Worm (Caenorhabditis elegans) whole organism, L1 larva: ENCODE results near the gene F46C5.4.

ENCODE experiments used
- C16A3.4 ChIP-seq: fragments of 150-350 bp; optimal IDR thresholded peaks from 2 replicates; lab custom pipeline; 2014; ENCODE audit warnings: missing biosample characterization, missing genetic modification characterization
- C34B4.2 ChIP-seq: sonication (generic microtip); optimal IDR thresholded peaks from 2 replicates; lab custom pipeline; 2017; ENCODE audit warnings: mild to moderate bottlenecking, missing genetic modification characterization, missing compliant biosample characterization
- alr-1 ChIP-seq: fragments of 200-800 bp; sonication (Bioruptor generic); optimal IDR thresholded peaks from 2 replicates; lab custom pipeline; 2018; ENCODE audit warnings: borderline replicate concordance, mild to moderate bottlenecking, missing genetic modification characterization, missing compliant biosample characterization
- blmp-1 ChIP-seq: fragments of 150-350 bp; optimal IDR thresholded peaks from 2 replicates; lab custom pipeline; 2014; ENCODE audit warnings: missing biosample characterization, missing genetic modification characterization
- efl-1 ChIP-seq, 4 experiments: fragments of 150-350 bp; optimal IDR thresholded peaks in 3 of 4; peaks in 1 of 4; 1 replicate in 1 of 4; 2 replicates in 3 of 4; lab custom pipeline; 2014; ENCODE audit warnings: missing biosample characterization in 2 of 4, missing genetic modification characterization in 2 of 4, missing genetic modification reagents in 2 of 4
- elt-3 ChIP-seq, 6 experiments: fragments of 150-350 bp in 1 of 6; sonication (generic microtip); optimal IDR thresholded peaks; 2 replicates each; lab custom pipeline; 2017 to 2018; ENCODE audit warnings: missing biosample characterization in 6 of 6, missing genetic modification characterization in 6 of 6, inconsistent platforms in 1 of 6
- fkh-8 ChIP-seq: sonication (generic microtip); optimal IDR thresholded peaks from 2 replicates; lab custom pipeline; 2016; ENCODE audit warnings: mild to moderate bottlenecking, missing genetic modification characterization, missing compliant biosample characterization
- fos-1 ChIP-seq: fragments of 150-350 bp; optimal IDR thresholded peaks from 2 replicates; lab custom pipeline; 2014; ENCODE audit warnings: missing biosample characterization, missing genetic modification characterization
- grh-1 ChIP-seq: fragments of 200-800 bp; sonication (Bioruptor generic); IDR thresholded peaks from 2 replicates; pipeline ENCODE4 v1.3.6; 2022; ENCODE audit warnings: missing genetic modification reagents, missing genetic modification characterization, missing compliant biosample characterization
- hlh-17 ChIP-seq: fragments of 200-800 bp; sonication (Bioruptor generic); optimal IDR thresholded peaks from 2 replicates; lab custom pipeline; 2018; ENCODE audit warnings: missing genetic modification characterization, mild to moderate bottlenecking, missing compliant biosample characterization, moderate library complexity, borderline replicate concordance
- jun-1 ChIP-seq: fragments of 150-350 bp; optimal IDR thresholded peaks from 2 replicates; lab custom pipeline; 2014; ENCODE audit warnings: missing biosample characterization, missing genetic modification reagents, missing genetic modification characterization
- lin-14 ChIP-seq: fragments of 200-800 bp; sonication (Bioruptor generic); optimal IDR thresholded peaks from 2 replicates; lab custom pipeline; 2018; ENCODE audit warnings: mild to moderate bottlenecking, missing genetic modification characterization, moderate library complexity, missing compliant biosample characterization
- lin-15B ChIP-seq: fragments of 150-350 bp; sonication (generic microtip); optimal IDR thresholded peaks from 3 replicates; lab custom pipeline; 2014; ENCODE audit warnings: missing biosample characterization, missing genetic modification characterization
- lsy-2 ChIP-seq, 2 experiments: fragments of 150-350 bp; optimal IDR thresholded peaks; 2 replicates each; lab custom pipeline; 2014; ENCODE audit warnings: missing biosample characterization in 2 of 2, missing genetic modification characterization in 2 of 2
- mep-1 ChIP-seq: fragments of 150-350 bp; optimal IDR thresholded peaks from 2 replicates; lab custom pipeline; 2014; ENCODE audit warnings: missing biosample characterization, missing genetic modification characterization
- nhr-11 ChIP-seq: fragments of 150-350 bp; optimal IDR thresholded peaks from 2 replicates; lab custom pipeline; 2014; ENCODE audit warnings: missing biosample characterization, missing genetic modification characterization
- nhr-12 ChIP-seq: sonication (generic microtip); optimal IDR thresholded peaks from 2 replicates; lab custom pipeline; 2017; ENCODE audit warnings: missing biosample characterization, missing genetic modification characterization
- nhr-19 ChIP-seq: fragments of 200-800 bp; sonication (Bioruptor generic); conservative IDR thresholded peaks from 2 replicates; pipeline ENCODE4 v1.3.6; 2022; ENCODE audit warnings: missing genetic modification characterization, missing compliant biosample characterization
- nhr-20 ChIP-seq: sonication (generic microtip); optimal IDR thresholded peaks from 2 replicates; lab custom pipeline; 2016; ENCODE audit warnings: mild to moderate bottlenecking, missing genetic modification characterization, missing compliant biosample characterization
- nhr-71 ChIP-seq: sonication (generic microtip); optimal IDR thresholded peaks from 2 replicates; lab custom pipeline; 2016; ENCODE audit warnings: mild to moderate bottlenecking, missing genetic modification characterization, moderate library complexity, missing compliant biosample characterization
- nhr-84 ChIP-seq: sonication (generic microtip); optimal IDR thresholded peaks from 2 replicates; lab custom pipeline; 2017; ENCODE audit warnings: missing biosample characterization, missing genetic modification characterization
- nhr-85 ChIP-seq: sonication (generic microtip); peaks from one replicate; lab custom pipeline; 2016; ENCODE audit warnings: missing genetic modification characterization, inconsistent platforms, missing compliant biosample characterization
- pax-3 ChIP-seq: fragments of 200-800 bp; sonication (Bioruptor generic); optimal IDR thresholded peaks from 2 replicates; lab custom pipeline; 2018; ENCODE audit warnings: mild to moderate bottlenecking, missing genetic modification characterization, moderate library complexity, missing compliant biosample characterization
- snu-23 ChIP-seq: sonication (generic microtip); optimal IDR thresholded peaks from 2 replicates; lab custom pipeline; 2016; ENCODE audit warnings: missing genetic modification characterization, missing compliant biosample characterization
- sup-37 ChIP-seq: fragments of 200-800 bp; sonication (Bioruptor generic); optimal IDR thresholded peaks from 2 replicates; lab custom pipeline; 2018; ENCODE audit warnings: mild to moderate bottlenecking, missing genetic modification characterization, missing compliant biosample characterization
- tbx-2 ChIP-seq: sonication (generic microtip); optimal IDR thresholded peaks from 2 replicates; lab custom pipeline; 2016; ENCODE audit warnings: missing genetic modification characterization, missing compliant biosample characterization
- tlp-1 ChIP-seq: fragments of 150-350 bp; optimal IDR thresholded peaks from 2 replicates; lab custom pipeline; 2014; ENCODE audit warnings: missing biosample characterization, missing genetic modification characterization
- unc-130 ChIP-seq: fragments of 150-350 bp; optimal IDR thresholded peaks from 2 replicates; lab custom pipeline; 2017; ENCODE audit warnings: missing biosample characterization, missing genetic modification characterization, inconsistent platforms
- unc-62 ChIP-seq: fragments of 150-350 bp; optimal IDR thresholded peaks from 2 replicates; lab custom pipeline; 2014; ENCODE audit warnings: missing biosample characterization, missing genetic modification reagents, missing genetic modification characterization
- zip-4 ChIP-seq: fragments of 200-800 bp; sonication (Bioruptor generic); optimal IDR thresholded peaks from 2 replicates; lab custom pipeline; 2018; ENCODE audit warnings: mild to moderate bottlenecking, missing genetic modification characterization, moderate library complexity, missing compliant biosample characterization
- ztf-11 ChIP-seq, 2 experiments: sonication (generic microtip); optimal IDR thresholded peaks; 2 replicates each; lab custom pipeline; 2016 to 2017; ENCODE audit warnings: missing genetic modification characterization in 2 of 2, missing biosample characterization in 1 of 2, missing compliant biosample characterization in 1 of 2

F46C5.4 gene

DNA sequence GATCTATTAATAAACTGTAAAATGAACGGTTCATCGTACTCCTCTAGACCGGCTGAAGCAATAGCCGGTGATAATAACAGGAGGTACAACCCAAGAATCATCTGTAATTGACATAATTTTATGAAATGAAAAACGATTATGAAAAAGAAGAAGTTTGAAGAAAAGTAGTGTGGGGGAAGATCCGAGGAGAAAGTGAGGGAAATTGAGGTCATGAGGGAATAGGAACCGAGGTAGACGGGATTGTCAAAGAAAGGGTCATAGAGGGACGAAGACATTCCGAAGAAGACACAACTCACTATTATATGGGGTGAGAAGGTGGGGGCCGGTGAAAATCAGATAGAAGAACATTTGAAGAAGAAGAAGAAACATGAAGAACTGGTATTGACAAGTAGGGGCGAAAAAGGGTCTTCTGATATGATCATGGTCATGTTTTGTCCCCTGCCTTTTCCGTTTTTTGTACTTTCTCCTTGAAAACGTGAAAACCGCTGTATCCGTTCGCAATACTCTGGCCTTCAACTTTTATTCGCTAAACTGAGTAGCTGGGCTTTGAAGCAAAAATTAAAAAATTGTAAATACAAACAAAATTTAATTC lies 16.2 kb downstream of the F46C5.4 start, which contains the start of gene oac-46:
TSS of gene oac-46 (minus strand) at position 101 of the 592 bp plus-strand sequence.
- TF ChIP-seq nhr-85: peak; percentile 83
- TF ChIP-seq C16A3.4 (tag; lab: Kevin White, UChicago): no peak
- peak; percentile 56 for TF ChIP-seq lin-14 (GFP tag; lab: Kevin White, UChicago)
- no peak for TF ChIP-seq efl-1 (optimal IDR thresholded peaks at IDR 0.05; lab: Kevin White, UChicago)
- TF ChIP-seq efl-1 (GFP tag; optimal IDR thresholded peaks at IDR 0.05 in 1 of 2; lab: Kevin White, UChicago): peak in 1 of 2 experiments; percentile 52
- TF ChIP-seq blmp-1: peak; percentile 94
- TF ChIP-seq nhr-71 (tag; lab: Kevin White, UChicago): peak; percentile 16
- TF ChIP-seq pax-3 (tag; lab: Kevin White, UChicago): no peak
- TF ChIP-seq snu-23 (GFP tag; lab: Kevin White, UChicago): peak; percentile 18
- no peak for TF ChIP-seq ztf-11 (tag; optimal IDR thresholded peaks at IDR 0.05; lab: Kevin White, UChicago)
- peak in 2 of 6 experiments; percentile 20 to 22 for TF ChIP-seq elt-3 (tag; optimal IDR thresholded peaks at IDR 0.05; lab: Kevin White, UChicago)
- TF ChIP-seq nhr-20 (tag; lab: Kevin White, UChicago): no peak
- TF ChIP-seq fkh-8 (tag; lab: Kevin White, UChicago): no peak

DNA sequence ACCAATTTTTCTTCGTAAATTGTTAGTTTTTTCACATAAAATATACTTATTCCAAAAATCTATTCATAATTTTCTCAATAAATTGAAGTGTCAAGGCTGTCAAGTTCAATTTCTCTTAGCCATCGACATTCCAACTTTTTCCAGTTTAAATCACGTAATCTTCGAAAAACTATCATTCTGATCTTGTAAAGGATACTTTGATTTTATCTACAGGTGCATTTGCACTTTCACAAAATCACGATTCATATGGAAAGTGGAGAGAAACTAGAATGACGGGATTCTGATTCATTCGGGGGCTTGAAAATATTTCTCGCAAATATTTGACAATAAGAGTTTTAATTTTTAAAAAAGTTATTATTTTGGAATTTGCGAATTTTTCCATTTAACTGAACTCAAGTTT lies 17.4 kb downstream of the F46C5.4 start:
- no peak for TF ChIP-seq snu-23 (GFP tag; lab: Kevin White, UChicago)
- TF ChIP-seq nhr-85: peak; percentile 64

DNA sequence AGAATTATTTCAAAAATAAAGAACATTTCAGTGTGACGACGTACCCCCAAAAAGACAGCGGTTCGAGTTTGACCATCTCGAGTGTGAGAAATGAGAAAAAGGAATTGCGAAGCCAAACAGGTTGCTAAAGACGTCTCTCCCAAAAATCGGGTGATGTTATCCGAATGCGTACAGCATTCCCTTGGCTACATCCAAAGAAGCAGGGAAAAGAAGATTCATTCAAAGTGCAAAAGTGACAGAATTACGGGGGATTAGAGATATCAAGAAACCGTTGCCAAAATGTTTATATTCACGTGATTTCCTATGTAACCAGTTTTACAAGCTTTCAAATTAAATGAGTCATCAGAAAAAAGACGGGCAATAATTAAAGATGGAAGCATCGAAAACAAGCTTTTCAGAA lies 18.1 kb downstream of the F46C5.4 start:
- no peak for TF ChIP-seq unc-62 (GFP tag; lab: Kevin White, UChicago)
- TF ChIP-seq jun-1 (tag; lab: Kevin White, UChicago): peak; percentile 25
- TF ChIP-seq snu-23 (GFP tag; lab: Kevin White, UChicago): no peak
- no peak for TF ChIP-seq elt-3 (tag; optimal IDR thresholded peaks at IDR 0.05; lab: Kevin White, UChicago)
- TF ChIP-seq blmp-1: peak; percentile 71
- no peak for TF ChIP-seq alr-1 (tag; lab: Kevin White, UChicago)
- TF ChIP-seq nhr-84 (tag; lab: Kevin White, UChicago): no peak
- peak; percentile 65 for TF ChIP-seq nhr-85
- TF ChIP-seq efl-1 (optimal IDR thresholded peaks at IDR 0.05; lab: Kevin White, UChicago): no peak
- TF ChIP-seq efl-1 (GFP tag; optimal IDR thresholded peaks at IDR 0.05 in 1 of 2; lab: Kevin White, UChicago): peak in 1 of 2 experiments; percentile 16
- TF ChIP-seq grh-1 (GFP tag; lab: Robert Waterston, UW): peak; percentile 58
- no peak for TF ChIP-seq C34B4.2
- TF ChIP-seq fkh-8 (tag; lab: Kevin White, UChicago): no peak
- no peak for TF ChIP-seq pax-3 (tag; lab: Kevin White, UChicago)
- no peak for TF ChIP-seq fos-1 (tag; lab: Kevin White, UChicago)
- no peak for TF ChIP-seq unc-130 (tag; lab: Kevin White, UChicago)

DNA sequence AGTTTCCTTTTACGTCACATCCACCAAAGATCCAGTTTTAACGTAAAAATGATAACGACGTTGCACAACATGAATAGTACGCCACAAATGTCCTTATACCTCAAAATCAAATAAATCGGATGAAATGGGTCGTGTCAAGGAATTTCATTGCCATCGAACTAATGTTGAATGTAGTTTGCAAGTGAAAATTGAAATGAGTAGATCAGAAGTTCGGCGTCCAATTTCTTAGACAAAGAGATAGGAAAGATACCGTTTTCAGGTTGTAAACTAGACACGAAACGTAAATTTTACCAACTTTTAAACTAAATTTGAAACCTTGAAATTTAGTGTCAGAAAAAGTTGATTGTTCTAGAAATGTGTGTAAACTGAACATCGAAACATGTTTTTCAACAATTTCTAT lies 19.0 kb downstream of the F46C5.4 start:
- no peak for TF ChIP-seq jun-1 (tag; lab: Kevin White, UChicago)
- TF ChIP-seq hlh-17 (GFP tag; lab: Kevin White, UChicago): no peak
- no peak for TF ChIP-seq C34B4.2
- no peak for TF ChIP-seq lin-15B (tag; lab: Kevin White, UChicago)
- TF ChIP-seq nhr-85: no peak
- TF ChIP-seq tbx-2 (tag; lab: Kevin White, UChicago): no peak
- peak; percentile 9 for TF ChIP-seq lin-14 (GFP tag; lab: Kevin White, UChicago)
- TF ChIP-seq mep-1 (tag; lab: Kevin White, UChicago): no peak
- TF ChIP-seq blmp-1: peak; percentile 63
- TF ChIP-seq nhr-12 (tag; lab: Kevin White, UChicago): no peak
- TF ChIP-seq sup-37 (GFP tag; lab: Kevin White, UChicago): no peak
- no peak for TF ChIP-seq lsy-2 (tag; optimal IDR thresholded peaks at IDR 0.05; lab: Kevin White, UChicago)

DNA sequence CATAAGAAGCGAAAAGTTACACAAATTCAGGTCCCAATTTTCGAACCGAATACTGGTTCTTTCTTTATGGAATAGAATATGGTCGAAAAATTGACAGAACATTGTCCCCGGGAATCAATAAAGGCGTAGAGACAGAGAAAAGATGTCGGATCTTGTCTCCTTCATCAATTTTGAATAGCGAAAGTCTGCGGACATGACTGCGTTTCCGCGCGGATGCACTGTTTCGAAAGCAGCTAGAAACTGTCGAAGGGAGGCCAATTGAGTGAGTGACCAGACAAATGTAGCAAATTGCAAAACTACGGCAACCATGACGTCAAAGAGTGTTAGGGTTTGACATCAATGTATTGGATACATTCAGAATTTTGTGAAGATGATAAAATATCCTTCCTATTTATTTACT lies 20.6 kb downstream of the F46C5.4 start:
- peak; percentile 96 for TF ChIP-seq blmp-1
- no peak for TF ChIP-seq grh-1 (GFP tag; lab: Robert Waterston, UW)

DNA sequence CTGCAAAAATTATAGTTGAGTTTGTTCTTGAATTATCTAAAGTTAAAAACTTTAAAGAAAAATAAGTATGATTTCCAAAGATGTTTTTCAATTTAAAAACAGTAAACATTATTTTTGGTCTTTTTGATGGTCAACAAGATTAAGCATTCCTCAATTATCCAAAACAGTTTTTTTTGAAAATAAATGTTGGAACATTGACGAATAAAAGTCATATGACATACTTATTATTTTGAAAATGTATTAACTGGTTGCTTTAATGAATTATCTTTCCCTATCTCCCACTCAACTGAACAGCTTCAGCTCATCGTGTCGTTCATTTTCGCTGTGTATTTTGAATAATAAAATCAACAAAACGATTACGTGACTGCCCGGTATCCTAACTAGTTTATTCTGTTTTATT lies 21.2 kb downstream of the F46C5.4 start:
- no peak for TF ChIP-seq nhr-12 (tag; lab: Kevin White, UChicago)
- TF ChIP-seq tlp-1 (tag; lab: Kevin White, UChicago): no peak
- TF ChIP-seq nhr-19 (GFP tag; lab: Robert Waterston, UW): no peak
- no peak for TF ChIP-seq C34B4.2
- no peak for TF ChIP-seq zip-4 (GFP tag; lab: Kevin White, UChicago)
- TF ChIP-seq elt-3 (tag; optimal IDR thresholded peaks at IDR 0.05; lab: Kevin White, UChicago): no peak
- no peak for TF ChIP-seq nhr-11 (tag; lab: Kevin White, UChicago)
